Worm (Caenorhabditis elegans) whole organism, midembryonic: ENCODE measurements around the gene dnj-11.

ENCODE experiments used
- T22C8.4 ChIP-seq: fragments of 200-800 bp; sonication (Bioruptor generic); IDR thresholded peaks from 2 replicates; pipeline ENCODE4 v1.3.6; 2022; ENCODE audit warnings: missing genetic modification characterization, missing compliant biosample characterization
- cog-1 ChIP-seq: sonication (generic microtip); optimal IDR thresholded peaks from 2 replicates; lab custom pipeline; 2016; ENCODE audit warnings: missing genetic modification characterization, missing compliant biosample characterization
- flt-1 ChIP-seq: fragments of 200-800 bp; sonication (Bioruptor generic); IDR thresholded peaks from 2 replicates; pipeline ENCODE4 v1.3.6; 2022; ENCODE audit warnings: missing genetic modification characterization, missing compliant biosample characterization
- klf-2 ChIP-seq: fragments of 200-800 bp; sonication (Bioruptor generic); conservative IDR thresholded peaks from 2 replicates; pipeline ENCODE4 v1.3.6; 2022; ENCODE audit warnings: missing genetic modification reagents, missing genetic modification characterization, missing compliant biosample characterization
- med-1 ChIP-seq: sonication (generic microtip); optimal IDR thresholded peaks from 2 replicates; lab custom pipeline; 2017; ENCODE audit warnings: missing genetic modification characterization, mild to moderate bottlenecking, missing compliant biosample characterization, antibody characterized with exemption, missing genetic modification reagents; ENCODE audit not compliant: insufficient read depth
- ref-1 ChIP-seq: fragments of 200-800 bp; sonication (Bioruptor generic); conservative IDR thresholded peaks from 2 replicates; pipeline ENCODE4 v1.3.6; 2022; ENCODE audit warnings: missing genetic modification reagents, missing genetic modification characterization, missing compliant biosample characterization
- tab-1 ChIP-seq: fragments of 200-800 bp; sonication (Bioruptor generic); IDR thresholded peaks from 2 replicates; pipeline ENCODE4 v1.3.6; 2022; ENCODE audit warnings: missing genetic modification characterization, missing compliant biosample characterization
- ztf-23 ChIP-seq: fragments of 200-800 bp; sonication (Bioruptor generic); IDR thresholded peaks from 2 replicates; pipeline ENCODE4 v1.3.6; 2022; ENCODE audit warnings: missing genetic modification reagents, missing genetic modification characterization, missing compliant biosample characterization
- ztf-29 ChIP-seq: fragments of 200-800 bp; sonication (Bioruptor generic); IDR thresholded peaks from 2 replicates; pipeline ENCODE4 v1.3.6; 2022; ENCODE audit warnings: missing genetic modification reagents, missing genetic modification characterization, missing compliant biosample characterization

Gene dnj-11

DNA sequence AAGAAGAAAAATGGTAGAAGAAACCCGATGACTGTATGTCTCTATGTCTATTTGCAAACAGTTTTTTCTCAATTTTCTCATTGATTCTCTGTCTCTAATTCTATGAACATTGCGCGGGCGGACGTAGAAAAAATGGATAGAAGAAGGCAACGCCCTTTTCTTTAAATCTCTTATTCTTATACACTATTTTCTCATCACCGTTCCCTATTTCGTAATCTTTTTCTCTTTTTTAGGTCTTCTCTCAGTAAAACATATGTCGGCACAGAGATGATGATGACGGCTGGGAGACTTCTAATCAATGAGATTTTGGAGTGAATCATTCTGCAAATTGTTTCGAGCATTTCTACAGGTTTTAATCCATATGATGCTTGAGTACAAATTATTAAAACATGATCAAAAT, 36.5 kb downstream of the dnj-11 start:
- TF ChIP-seq ref-1 (no peak), ztf-23 (GFP tag; lab: Robert Waterston, UW) (no peak), cog-1 (tag; lab: Kevin White, UChicago) (no peak)

DNA sequence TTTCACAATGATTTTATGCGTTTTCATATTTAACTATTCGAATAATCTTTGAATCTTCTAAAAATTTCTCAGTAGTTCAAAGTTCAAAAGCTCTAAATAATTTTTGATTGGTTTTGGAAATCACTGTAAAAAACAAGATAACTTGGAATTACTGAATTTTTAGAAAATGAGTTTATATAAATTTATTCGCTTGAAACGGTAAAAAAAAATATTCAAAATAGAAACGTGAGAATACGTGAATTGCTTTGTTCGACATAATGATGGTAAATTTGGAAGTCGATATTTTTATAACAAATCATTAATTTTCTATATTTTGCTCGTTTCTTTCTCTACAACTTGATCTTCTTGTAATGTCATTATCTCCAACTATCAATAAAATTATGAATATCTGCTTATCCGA, 37.7 kb downstream of the dnj-11 start, which contains the start of gene C01B10.44:
TSS of gene C01B10.44 (plus strand) at position 301 of the 400 bp plus-strand sequence.
- TF ChIP-seq tab-1 (GFP tag; lab: Robert Waterston, UW) = no peak
- TF ChIP-seq ref-1 = no peak
- TF ChIP-seq med-1 (GFP tag; lab: Kevin White, UChicago) = no peak
- no peak for TF ChIP-seq T22C8.4 (GFP tag; lab: Robert Waterston, UW)
- no peak for TF ChIP-seq klf-2 (GFP tag; lab: Robert Waterston, UW)
- TF ChIP-seq ztf-23 (GFP tag; lab: Robert Waterston, UW) = no peak
- TF ChIP-seq ztf-29 = no peak
- no peak for TF ChIP-seq cog-1 (tag; lab: Kevin White, UChicago)
- no peak for TF ChIP-seq flt-1 (GFP tag; lab: Robert Waterston, UW)

DNA sequence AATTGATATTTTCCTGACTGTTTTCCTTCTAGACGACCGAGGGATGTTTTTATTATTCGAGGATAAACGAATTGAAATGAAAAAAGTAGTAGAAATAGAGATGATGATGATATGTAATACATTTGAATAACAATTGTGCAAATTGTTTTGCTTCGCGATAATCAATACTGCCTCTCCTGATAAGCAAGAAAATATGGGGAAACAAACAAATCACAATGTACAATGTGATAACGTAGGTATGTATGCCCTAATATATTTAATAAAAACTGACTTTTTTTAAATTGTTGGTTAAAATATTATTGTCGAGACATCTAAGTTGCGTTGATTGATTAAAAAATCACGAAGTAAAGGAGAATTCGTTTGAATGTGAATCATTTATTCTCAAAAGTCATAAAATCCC, 42.1 kb downstream of the dnj-11 start, which contains the start of gene cest-5.2:
TSS of gene cest-5.2 (minus strand) at position 128 of the 400 bp plus-strand sequence.
- TF ChIP-seq med-1 (GFP tag; lab: Kevin White, UChicago) (no peak), ztf-23 (GFP tag; lab: Robert Waterston, UW) (no peak), cog-1 (tag; lab: Kevin White, UChicago) (no peak), klf-2 (GFP tag; lab: Robert Waterston, UW) (no peak), tab-1 (GFP tag; lab: Robert Waterston, UW) (no peak), ztf-29 (no peak), ref-1 (no peak), flt-1 (GFP tag; lab: Robert Waterston, UW) (no peak), T22C8.4 (GFP tag; lab: Robert Waterston, UW) (no peak)

DNA sequence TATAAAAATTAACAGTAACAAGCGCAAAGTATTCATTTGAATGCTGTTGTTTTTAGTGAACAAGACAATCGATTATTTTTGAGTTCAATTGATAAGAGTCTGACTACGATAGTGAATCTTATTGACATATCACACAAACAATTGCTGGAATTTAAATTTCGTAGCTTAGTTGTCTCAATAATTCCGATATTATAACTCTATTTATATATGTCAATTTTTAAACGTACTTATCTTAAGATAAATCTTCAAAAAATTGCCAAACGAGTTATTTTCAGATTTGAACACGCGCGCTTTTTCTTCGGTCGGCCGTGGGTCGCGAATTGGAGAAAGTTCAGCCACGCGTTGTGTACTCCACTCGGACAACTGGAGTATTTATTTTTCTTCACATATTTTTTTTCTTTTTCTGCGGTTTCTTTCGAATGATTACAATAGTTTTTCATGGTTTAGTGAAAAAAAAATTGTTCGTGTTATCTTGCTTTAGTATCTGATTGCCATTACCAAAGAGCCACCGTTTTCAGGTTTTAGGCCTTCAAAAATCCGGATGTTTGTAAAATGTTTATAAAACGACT, 46.1 kb downstream of the dnj-11 start, which contains the start of the genes cest-5.1 and C01B10.9:
TSS of gene cest-5.1 (minus strand) at position 51 of the 569 bp plus-strand sequence.
TSS of gene C01B10.9 (plus strand) at position 519 of the 569 bp plus-strand sequence.
- TF ChIP-seq cog-1 (tag; lab: Kevin White, UChicago) = peak; percentile 9
- no peak for TF ChIP-seq tab-1 (GFP tag; lab: Robert Waterston, UW)
- TF ChIP-seq ztf-29 = no peak
- 0 out of 2 replicates have a peak, but pooled peaks have one; percentile 27 for TF ChIP-seq T22C8.4 (GFP tag; lab: Robert Waterston, UW)

DNA sequence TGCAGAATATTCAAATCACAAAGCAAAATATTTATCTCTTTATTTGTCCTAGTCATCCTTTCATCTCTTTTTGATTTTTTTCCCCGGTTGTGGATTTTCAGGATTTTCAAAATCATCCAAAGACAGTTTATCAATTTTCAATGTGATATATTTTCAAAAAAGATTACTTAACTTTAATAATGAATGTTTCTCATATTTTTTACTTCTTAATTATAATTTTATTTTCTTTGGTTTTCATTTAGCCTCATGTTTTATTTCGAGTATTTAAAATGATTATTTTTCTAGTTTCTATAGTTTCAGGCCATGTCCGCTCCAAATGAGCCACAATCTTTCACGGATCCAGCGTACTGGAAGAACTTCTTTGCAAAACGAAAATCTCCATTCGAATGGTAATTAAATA, 49.1 kb downstream of the dnj-11 start, which contains the start of gene metl-13:
TSS of gene metl-13 (plus strand) at position 301 of the 400 bp plus-strand sequence.
- TF ChIP-seq T22C8.4 (GFP tag; lab: Robert Waterston, UW) = no peak
- no peak for TF ChIP-seq klf-2 (GFP tag; lab: Robert Waterston, UW)
- TF ChIP-seq cog-1 (tag; lab: Kevin White, UChicago) = no peak
- TF ChIP-seq ref-1 = no peak
- TF ChIP-seq ztf-23 (GFP tag; lab: Robert Waterston, UW) = no peak
- TF ChIP-seq flt-1 (GFP tag; lab: Robert Waterston, UW) = no peak
- TF ChIP-seq tab-1 (GFP tag; lab: Robert Waterston, UW) = no peak
- TF ChIP-seq med-1 (GFP tag; lab: Kevin White, UChicago) = no peak
- TF ChIP-seq ztf-29 = no peak
